Worm (Caenorhabditis elegans): ENCODE data around the gene M163.10.

ce11 chrX:14504551-14504902 is 33.7 kb downstream of the M163.10 start:
- TF ChIP-seq ztf-22 (GFP tag; optimal IDR thresholded peaks at IDR 0.05) (no peak), nfya-1 (tag; optimal IDR thresholded peaks at IDR 0.05; ENCODE audit: borderline replicate concordance, insufficient read depth) (no peak), athp-1 (tag; optimal IDR thresholded peaks at IDR 0.05) (no peak), efl-1 (GFP tag; optimal IDR thresholded peaks at IDR 0.05) (no peak), somi-1 (GFP tag; optimal IDR thresholded peaks at IDR 0.05) (no peak), F49E8.2 (tag; optimal IDR thresholded peaks at IDR 0.05; ENCODE audit: insufficient read depth) (no peak), lir-1 (GFP tag; conservative IDR thresholded peaks at IDR 0.05) (no peak), ceh-91 (GFP tag; IDR thresholded peaks at IDR 0.05) (no peak), madf-3 (GFP tag; IDR thresholded peaks at IDR 0.05) (no peak)

All from whole organism, young adult.